Worm (Caenorhabditis elegans): Measurements from ENCODE around the gene mrpl-44.

The mrpl-44 gene

DNA sequence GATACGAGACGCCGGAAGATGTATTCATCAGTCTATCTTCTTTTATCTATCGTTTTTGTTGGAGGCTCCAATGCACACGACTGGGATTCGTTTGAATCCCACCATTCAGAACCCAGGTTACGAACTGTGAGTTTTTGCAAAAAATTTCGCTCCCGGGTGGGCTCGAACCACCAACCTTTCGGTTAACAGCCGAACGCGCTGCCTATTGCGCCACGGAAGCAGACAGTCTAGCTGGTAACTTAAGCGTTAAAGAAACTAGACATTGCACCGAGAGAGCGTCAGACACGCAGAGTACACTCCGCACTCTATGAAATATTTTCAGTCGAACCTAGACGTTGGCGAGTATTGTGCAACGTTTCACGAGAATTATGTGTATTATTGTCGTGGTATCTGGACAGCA is 14.9 kb upstream of the mrpl-44 start (continued):
- TF ChIP-seq dmd-9 (GFP tag; IDR thresholded peaks at IDR 0.05) (peak; percentile 67), nhr-41 (GFP tag; IDR thresholded peaks at IDR 0.05) (0 out of 2 replicates have a peak, but pooled peaks have one; percentile 44), mdl-1 (tag; optimal IDR thresholded peaks at IDR 0.05) (peak in 1 of 2 experiments; percentile 15), nhr-48 (tag; optimal IDR thresholded peaks at IDR 0.05) (peak; percentile 23), ama-1 (optimal IDR thresholded peaks at IDR 0.05) (no peak), spr-1 (tag; optimal IDR thresholded peaks at IDR 0.05) (peak; percentile 41), mxl-2 (GFP tag; conservative IDR thresholded peaks at IDR 0.05) (0 out of 2 replicates have a peak, but pooled peaks have one; percentile 35), hif-1 (tag; optimal IDR thresholded peaks at IDR 0.05) (peak in 1 of 2 experiments; percentile 54), lin-1 (GFP tag; IDR thresholded peaks at IDR 0.05) (0 out of 2 replicates have a peak, but pooled peaks have one; percentile 16), mdt-29 (GFP tag; IDR thresholded peaks at IDR 0.05) (peak; percentile 54), nhr-42 (GFP tag; IDR thresholded peaks at IDR 0.05) (no peak), ceh-62 (tag; optimal IDR thresholded peaks at IDR 0.05) (no peak), ceh-82 (tag; optimal IDR thresholded peaks at IDR 0.05) (no peak), madf-5 (GFP tag; IDR thresholded peaks at IDR 0.05) (peak in 1 of 2 experiments; percentile 88; a peak in 2 of 4 replicates), mxl-3 (GFP tag; optimal IDR thresholded peaks at IDR 0.05) (peak; percentile 0), egl-43 (GFP tag; IDR thresholded peaks at IDR 0.05) (peak; percentile 95), unc-39 (tag; optimal IDR thresholded peaks at IDR 0.05) (no peak), zip-2 (tag; optimal IDR thresholded peaks at IDR 0.05) (peak; percentile 35), rbr-2 (tag; optimal IDR thresholded peaks at IDR 0.05) (peak; percentile 38), hlh-11 (tag; optimal IDR thresholded peaks at IDR 0.05) (peak; percentile 43), snpc-1.2 (GFP tag; IDR thresholded peaks at IDR 0.05) (peak; percentile 73), zip-11 (GFP tag; IDR thresholded peaks at IDR 0.05) (0 out of 2 replicates have a peak, but pooled peaks have one; percentile 25), tra-1 (GFP tag; IDR thresholded peaks at IDR 0.05) (peak; percentile 73), lim-7 (GFP tag; IDR thresholded peaks at IDR 0.05) (peak; percentile 95), ceh-32 (tag; optimal IDR thresholded peaks at IDR 0.05; ENCODE audit: poor library complexity) (no peak), ceh-20 (GFP tag; IDR thresholded peaks at IDR 0.05) (peak; percentile 38), hmg-1.1 (GFP tag; IDR thresholded peaks at IDR 0.05) (peak; percentile 70), mes-2 (tag; optimal IDR thresholded peaks at IDR 0.05; ENCODE audit: poor library complexity, severe bottlenecking) (peak; percentile 73), Y105C5A.15 (GFP tag; IDR thresholded peaks at IDR 0.05) (peak; percentile 77; the same call in 1 of the 2 replicates), skn-1 (tag; optimal IDR thresholded peaks at IDR 0.05) (no peak), saeg-2 (GFP tag; IDR thresholded peaks at IDR 0.05) (0 out of 2 replicates have a peak, but pooled peaks have one; percentile 69), nhr-77 (tag; optimal IDR thresholded peaks at IDR 0.05) (no peak), nhr-111 (GFP tag; optimal IDR thresholded peaks at IDR 0.05) (peak; percentile 59), D1046.2 (GFP tag; IDR thresholded peaks at IDR 0.05) (peak; percentile 76), dmd-6 (GFP tag; IDR thresholded peaks at IDR 0.05) (peak; percentile 59), daf-16 (GFP tag; optimal IDR thresholded peaks at IDR 0.05) (peak in 1 of 2 experiments; percentile 59), daf-16 (tag; optimal IDR thresholded peaks at IDR 0.05) (no peak), nhr-11 (tag; optimal IDR thresholded peaks at IDR 0.05) (peak; percentile 23), madf-9 (GFP tag; conservative IDR thresholded peaks at IDR 0.05) (peak; percentile 65), duxl-1 (tag; optimal IDR thresholded peaks at IDR 0.05; ENCODE audit: poor library complexity) (peak; percentile 49), dmd-8 (GFP tag; IDR thresholded peaks at IDR 0.05) (peak; percentile 74), aha-1 (tag) (peak; percentile 94), T26A8.4 (GFP tag; IDR thresholded peaks at IDR 0.05) (peak; percentile 74), daf-8 (GFP tag; IDR thresholded peaks at IDR 0.05) (no peak), arid-1 (GFP tag; conservative IDR thresholded peaks at IDR 0.05) (peak; percentile 75), F44E2.7 (GFP tag; IDR thresholded peaks at IDR 0.05) (0 out of 2 replicates have a peak, but pooled peaks have one; percentile 71), lin-38 (GFP tag; IDR thresholded peaks at IDR 0.05) (peak; percentile 84), daf-19 (GFP tag; conservative IDR thresholded peaks at IDR 0.05) (peak; percentile 67; the same call in 1 of the 2 replicates), ztf-11 (tag; optimal IDR thresholded peaks at IDR 0.05) (no peak), vab-7 (GFP tag; IDR thresholded peaks at IDR 0.05) (peak; percentile 90)
